Fruit fly (Drosophila melanogaster) whole organism, pupa: ENCODE measurements around the gene Ass.

Experiments used
- CG10348 ChIP-seq: fragments of 200-800 bp; sonication (Bioruptor generic); IDR thresholded peaks from 2 replicates; pipeline ENCODE4 v1.3.6; 2022; ENCODE audit warnings: missing biosample characterization, missing genetic modification characterization
- CG12605 ChIP-seq: fragments of 200-800 bp; sonication (Bioruptor generic); IDR thresholded peaks from 2 replicates; pipeline ENCODE4 v1.3.6; 2022; ENCODE audit warnings: missing biosample characterization, missing genetic modification characterization
- CG13204 ChIP-seq: fragments of 200-800 bp; sonication (Bioruptor generic); optimal IDR thresholded peaks from 2 replicates; lab custom pipeline; 2018; ENCODE audit warnings: missing biosample characterization, mild to moderate bottlenecking, missing genetic modification characterization, moderate library complexity
- CG14655 ChIP-seq: fragments of 200-800 bp; sonication (Bioruptor generic); optimal IDR thresholded peaks from 3 replicates; lab custom pipeline; 2017; ENCODE audit warnings: mild to moderate bottlenecking, missing biosample characterization, missing genetic modification reagents, missing genetic modification characterization
- CG15710 ChIP-seq: fragments of 200-800 bp; sonication (Bioruptor generic); optimal IDR thresholded peaks from 2 replicates; lab custom pipeline; 2018; ENCODE audit warnings: missing biosample characterization, mild to moderate bottlenecking, missing genetic modification characterization, moderate library complexity
- CG17806 ChIP-seq: fragments of 200-800 bp; sonication (Bioruptor generic); optimal IDR thresholded peaks from 2 replicates; lab custom pipeline; 2018; ENCODE audit warnings: missing biosample characterization, mild to moderate bottlenecking, missing genetic modification characterization, moderate library complexity
- CG32121 ChIP-seq: fragments of 200-800 bp; sonication (Bioruptor generic); IDR thresholded peaks from 2 replicates; pipeline ENCODE4 v1.3.6; 2022; ENCODE audit warnings: missing biosample characterization, missing genetic modification characterization
- CG34367 ChIP-seq: fragments of 200-800 bp; sonication (Bioruptor generic); optimal IDR thresholded peaks from 2 replicates; lab custom pipeline; 2018; ENCODE audit warnings: missing biosample characterization, mild to moderate bottlenecking, missing genetic modification characterization
- CG4496 ChIP-seq: fragments of 200-800 bp; sonication (Bioruptor generic); IDR thresholded peaks from 3 replicates; pipeline ENCODE4 v1.3.6; 2022; ENCODE audit warnings: missing biosample characterization, missing genetic modification characterization
- CG8159 ChIP-seq: fragments of 200-800 bp; sonication (Bioruptor generic); optimal IDR thresholded peaks from 3 replicates; lab custom pipeline; 2018; ENCODE audit warnings: missing biosample characterization, mild to moderate bottlenecking, missing genetic modification characterization, moderate library complexity
- CG8301 ChIP-seq: fragments of 200-800 bp; sonication (Bioruptor generic); optimal IDR thresholded peaks from 2 replicates; lab custom pipeline; 2018; ENCODE audit warnings: missing biosample characterization, mild to moderate bottlenecking, missing genetic modification characterization
- CG9948 ChIP-seq: fragments of 200-800 bp; sonication (Bioruptor generic); optimal IDR thresholded peaks from 2 replicates; lab custom pipeline; 2018; ENCODE audit warnings: missing biosample characterization, mild to moderate bottlenecking, missing genetic modification characterization, moderate library complexity
- D1 ChIP-seq: fragments of 200-800 bp; sonication (Bioruptor generic); optimal IDR thresholded peaks from 2 replicates; lab custom pipeline; 2018; ENCODE audit warnings: missing biosample characterization, mild to moderate bottlenecking, missing genetic modification characterization, moderate library complexity
- EcR ChIP-seq: fragments of 200-800 bp; sonication (Bioruptor generic); optimal IDR thresholded peaks from 3 replicates; lab custom pipeline; 2019; ENCODE audit warnings: missing biosample characterization, missing genetic modification characterization, mild to moderate bottlenecking, moderate library complexity, missing genetic modification reagents
- Ets98B ChIP-seq: fragments of 200-800 bp; sonication (Bioruptor generic); IDR thresholded peaks from 2 replicates; pipeline ENCODE4 v1.3.6; 2022; ENCODE audit warnings: missing biosample characterization, missing genetic modification characterization
- Pif1A ChIP-seq: fragments of 200-800 bp; sonication (Bioruptor generic); optimal IDR thresholded peaks from 3 replicates; lab custom pipeline; 2016; ENCODE audit warnings: missing biosample characterization, missing genetic modification characterization
- Pif1B ChIP-seq: fragments of 200-800 bp; sonication (Bioruptor generic); optimal IDR thresholded peaks from 3 replicates; lab custom pipeline; 2016; ENCODE audit warnings: missing biosample characterization, missing genetic modification characterization
- Snoo ChIP-seq: fragments of 200-800 bp; sonication (Bioruptor generic); optimal IDR thresholded peaks from 3 replicates; lab custom pipeline; 2017; ENCODE audit warnings: missing biosample characterization, mild to moderate bottlenecking, missing genetic modification characterization, inconsistent platforms
- fd96Ca ChIP-seq: fragments of 200-800 bp; sonication (Bioruptor generic); IDR thresholded peaks from 3 replicates; pipeline ENCODE4 v1.3.6; 2022; ENCODE audit warnings: missing biosample characterization, missing genetic modification characterization
- gl ChIP-seq: fragments of 200-800 bp; sonication (Bioruptor generic); optimal IDR thresholded peaks from 2 replicates; lab custom pipeline; 2018; ENCODE audit warnings: missing biosample characterization, mild to moderate bottlenecking, missing genetic modification characterization
- rn ChIP-seq: fragments of 200-800 bp; sonication (Bioruptor generic); IDR thresholded peaks from 2 replicates; pipeline ENCODE4 v1.3.6; 2022; ENCODE audit warnings: missing biosample characterization, missing genetic modification characterization

Gene Ass

DNA sequence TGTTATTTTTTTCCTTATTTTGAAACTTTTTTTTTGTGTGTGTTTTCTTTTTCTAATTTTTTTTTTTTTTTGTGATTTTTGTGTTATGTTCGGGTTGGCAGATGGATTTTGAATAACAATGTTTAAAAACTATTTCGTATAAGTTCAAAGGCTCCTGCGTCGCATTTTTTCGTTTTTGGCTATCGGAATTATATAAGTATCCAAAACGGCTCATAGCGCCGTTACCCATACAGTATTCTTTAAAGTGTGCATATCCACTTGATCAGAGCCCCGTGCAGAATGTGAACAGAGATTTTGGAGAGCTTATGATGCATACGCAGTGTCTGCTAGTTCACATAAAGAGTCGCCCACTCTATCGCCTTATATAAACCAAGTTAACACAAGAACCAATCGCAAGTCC is 16.4 kb downstream of the Ass start, which contains the start of gene sowi:
Gene sowi (minus strand): TSS at position 101 of the 400 bp plus-strand sequence.
- no peak for TF ChIP-seq Snoo (tag; lab: Kevin White, UChicago)
- no peak for TF ChIP-seq CG8159 (tag; lab: Kevin White, UChicago)
- TF ChIP-seq CG15710 (tag; lab: Kevin White, UChicago) = no peak
- TF ChIP-seq CG4496 = no peak
- no peak for TF ChIP-seq Pif1B (GFP tag; lab: Kevin White, UChicago)
- no peak for TF ChIP-seq D1 (tag; lab: Kevin White, UChicago)
- no peak for TF ChIP-seq CG32121
- no peak for TF ChIP-seq Pif1A
- TF ChIP-seq CG10348 (GFP tag; lab: Robert Waterston, UW) = no peak
- no peak for TF ChIP-seq CG8301
- no peak for TF ChIP-seq CG13204 (GFP tag; lab: Kevin White, UChicago)
- TF ChIP-seq, all 21 proteins: peak for 0

- TF ChIP-seq Ets98B = no peak
- TF ChIP-seq CG9948 = no peak
- no peak for TF ChIP-seq Pif1A
- no peak for TF ChIP-seq rn (GFP tag; lab: Robert Waterston, UW)
- no peak for TF ChIP-seq CG4496
- no peak for TF ChIP-seq CG10348 (GFP tag; lab: Robert Waterston, UW)
Observed at dm6 chr3R:6608814-6609213, 35.4 kb downstream of the Ass start, which contains the start of gene glob2. TSS of gene glob2 (minus strand) at chr3R:6608914.

- no peak for TF ChIP-seq CG14655 (GFP tag; lab: Kevin White, UChicago)
- TF ChIP-seq EcR (GFP tag; lab: Kevin White, UChicago) = no peak
- no peak for TF ChIP-seq Ets98B
- no peak for TF ChIP-seq CG34367 (tag; lab: Kevin White, UChicago)
- TF ChIP-seq fd96Ca (GFP tag; lab: Robert Waterston, UW) = no peak
Observed at dm6 chr3R:6605142-6605541, 39.1 kb downstream of the Ass start.

dm6 chr3R:6600942-6601341 is 43.3 kb downstream of the Ass start, which contains the start of gene CG31482:
TSS of gene CG31482 (plus strand) at chr3R:6601242.
- TF ChIP-seq fd96Ca (GFP tag; lab: Robert Waterston, UW) (no peak), CG15710 (tag; lab: Kevin White, UChicago) (no peak), Snoo (tag; lab: Kevin White, UChicago) (no peak), CG9948 (no peak), CG32121 (no peak), Pif1A (no peak), D1 (tag; lab: Kevin White, UChicago) (no peak), Pif1B (GFP tag; lab: Kevin White, UChicago) (no peak), gl (no peak), EcR (GFP tag; lab: Kevin White, UChicago) (no peak), rn (GFP tag; lab: Robert Waterston, UW) (no peak), CG14655 (GFP tag; lab: Kevin White, UChicago) (no peak), CG8301 (no peak), CG34367 (tag; lab: Kevin White, UChicago) (no peak), CG10348 (GFP tag; lab: Robert Waterston, UW) (no peak), CG13204 (GFP tag; lab: Kevin White, UChicago) (no peak), CG8159 (tag; lab: Kevin White, UChicago) (no peak)

- TF ChIP-seq gl (no peak), CG17806 (tag; lab: Kevin White, UChicago) (no peak), CG13204 (GFP tag; lab: Kevin White, UChicago) (no peak), CG9948 (no peak), CG14655 (GFP tag; lab: Kevin White, UChicago) (no peak), D1 (tag; lab: Kevin White, UChicago) (no peak), Pif1B (GFP tag; lab: Kevin White, UChicago) (no peak), CG32121 (no peak), CG8301 (no peak), EcR (GFP tag; lab: Kevin White, UChicago) (no peak), CG8159 (tag; lab: Kevin White, UChicago) (no peak), CG34367 (tag; lab: Kevin White, UChicago) (no peak), Snoo (tag; lab: Kevin White, UChicago) (no peak), CG12605 (GFP tag; lab: Robert Waterston, UW) (no peak)
Observed at dm6 chr3R:6597922-6598321, 46.3 kb downstream of the Ass start, which contains the start of gene CG1138. TSS of gene CG1138 (minus strand) at chr3R:6598022.

- TF ChIP-seq CG34367 (tag; lab: Kevin White, UChicago) (no peak), CG8301 (no peak), CG15710 (tag; lab: Kevin White, UChicago) (no peak), CG10348 (GFP tag; lab: Robert Waterston, UW) (no peak), CG14655 (GFP tag; lab: Kevin White, UChicago) (no peak), fd96Ca (GFP tag; lab: Robert Waterston, UW) (no peak), CG13204 (GFP tag; lab: Kevin White, UChicago) (no peak), CG9948 (no peak), EcR (GFP tag; lab: Kevin White, UChicago) (no peak), Pif1B (GFP tag; lab: Kevin White, UChicago) (no peak), Snoo (tag; lab: Kevin White, UChicago) (no peak), CG12605 (GFP tag; lab: Robert Waterston, UW) (no peak), CG32121 (no peak), Ets98B (no peak), CG8159 (tag; lab: Kevin White, UChicago) (no peak)
Observed at dm6 chr3R:6593068-6593567, 51.1 kb downstream of the Ass start, which contains the start of gene dpr11. TSS of gene dpr11 (minus strand) at chr3R:6593330.
